Worm (Caenorhabditis elegans) whole organism, late embryonic: Measurements from ENCODE around the gene fnta-1.

Experiments
- C08G9.2 ChIP-seq: sonication (generic microtip); optimal IDR thresholded peaks from 2 replicates; lab custom pipeline; 2016; ENCODE audit warnings: mild to moderate bottlenecking, missing genetic modification characterization, moderate library complexity, missing compliant biosample characterization
- T23F11.4 ChIP-seq: fragments of 200-800 bp; sonication (Bioruptor generic); optimal IDR thresholded peaks from 2 replicates; lab custom pipeline; 2018; ENCODE audit warnings: mild to moderate bottlenecking, missing genetic modification characterization, missing compliant biosample characterization
- Y22D7AL.16 ChIP-seq: sonication (generic microtip); optimal IDR thresholded peaks from 2 replicates; lab custom pipeline; 2016; ENCODE audit warnings: missing genetic modification characterization, missing compliant biosample characterization
- ceh-14 ChIP-seq: sonication (generic microtip); optimal IDR thresholded peaks from 2 replicates; lab custom pipeline; 2016; ENCODE audit warnings: missing genotype, missing genetic modification characterization, missing compliant biosample characterization
- ceh-18 ChIP-seq: sonication (generic microtip); optimal IDR thresholded peaks from 2 replicates; lab custom pipeline; 2016; ENCODE audit warnings: missing genetic modification characterization, missing compliant biosample characterization
- ceh-30 ChIP-seq: fragments of 150-350 bp; optimal IDR thresholded peaks from 2 replicates; lab custom pipeline; 2014; ENCODE audit warnings: missing biosample characterization, missing genetic modification characterization
- ceh-31 ChIP-seq: sonication (generic microtip); optimal IDR thresholded peaks from 2 replicates; lab custom pipeline; 2016; ENCODE audit warnings: missing genetic modification characterization, missing compliant biosample characterization
- ceh-34 ChIP-seq: sonication (generic microtip); optimal IDR thresholded peaks from 2 replicates; lab custom pipeline; 2016; ENCODE audit warnings: mild to moderate bottlenecking, missing genetic modification characterization, missing compliant biosample characterization
- ceh-6 ChIP-seq: fragments of 200-800 bp; sonication (Bioruptor generic); optimal IDR thresholded peaks from 2 replicates; lab custom pipeline; 2018; ENCODE audit warnings: mild to moderate bottlenecking, missing genetic modification characterization, missing compliant biosample characterization
- ceh-9 ChIP-seq: sonication (generic microtip); optimal IDR thresholded peaks from 2 replicates; lab custom pipeline; 2016; ENCODE audit warnings: mild to moderate bottlenecking, missing genetic modification characterization, inconsistent platforms, missing compliant biosample characterization
- dve-1 ChIP-seq: sonication (generic microtip); optimal IDR thresholded peaks from 2 replicates; lab custom pipeline; 2017; ENCODE audit warnings: antibody characterized with exemption, mild to moderate bottlenecking, missing genetic modification characterization, missing compliant biosample characterization
- elt-2 ChIP-seq: sonication (generic microtip); optimal IDR thresholded peaks from 2 replicates; lab custom pipeline; 2016; ENCODE audit warnings: missing genetic modification reagents, missing genetic modification characterization, missing compliant biosample characterization
- elt-4 ChIP-seq: sonication (generic microtip); optimal IDR thresholded peaks from 2 replicates; lab custom pipeline; 2016; ENCODE audit warnings: missing genetic modification characterization, missing compliant biosample characterization
- eyg-1 ChIP-seq: sonication (generic microtip); optimal IDR thresholded peaks from 2 replicates; lab custom pipeline; 2016; ENCODE audit warnings: missing genotype, missing genetic modification characterization, missing compliant biosample characterization
- fkh-10 ChIP-seq: fragments of 150-350 bp; optimal IDR thresholded peaks from 2 replicates; lab custom pipeline; 2014; ENCODE audit warnings: missing biosample characterization, missing genetic modification reagents, missing genetic modification characterization
- gmeb-2 ChIP-seq: sonication (generic microtip); optimal IDR thresholded peaks from 2 replicates; lab custom pipeline; 2016; ENCODE audit warnings: missing genetic modification characterization, inconsistent platforms, missing compliant biosample characterization
- hlh-13 ChIP-seq: fragments of 200-800 bp; sonication (Bioruptor generic); optimal IDR thresholded peaks from 2 replicates; lab custom pipeline; 2018; ENCODE audit warnings: mild to moderate bottlenecking, missing genetic modification characterization, missing compliant biosample characterization
- nfya-1 ChIP-seq: sonication (generic microtip); optimal IDR thresholded peaks from 2 replicates; lab custom pipeline; 2017; ENCODE audit warnings: missing genetic modification characterization, mild to moderate bottlenecking, missing compliant biosample characterization, antibody characterized with exemption, moderate library complexity
- nhr-11 ChIP-seq: fragments of 150-350 bp; optimal IDR thresholded peaks from 2 replicates; lab custom pipeline; 2014; ENCODE audit warnings: missing biosample characterization, missing genetic modification characterization
- nhr-232 ChIP-seq: sonication (generic microtip); optimal IDR thresholded peaks from 2 replicates; lab custom pipeline; 2016; ENCODE audit warnings: missing genetic modification characterization, missing compliant biosample characterization
- pax-1 ChIP-seq: fragments of 150-350 bp; optimal IDR thresholded peaks from 2 replicates; lab custom pipeline; 2014; ENCODE audit warnings: missing biosample characterization, missing genetic modification characterization
- pha-2 ChIP-seq: sonication (generic microtip); optimal IDR thresholded peaks from 2 replicates; lab custom pipeline; 2017; ENCODE audit warnings: mild to moderate bottlenecking, missing genetic modification characterization, missing compliant biosample characterization
- pha-4 ChIP-seq: fragments of 150-350 bp; optimal IDR thresholded peaks from 2 replicates; lab custom pipeline; 2018; ENCODE audit warnings: missing biosample characterization, missing genetic modification reagents, missing genetic modification characterization
- pqm-1 ChIP-seq: sonication (generic microtip); optimal IDR thresholded peaks from 2 replicates; lab custom pipeline; 2016; ENCODE audit warnings: missing genetic modification characterization, missing compliant biosample characterization
- pros-1 ChIP-seq: fragments of 150-350 bp; optimal IDR thresholded peaks from 2 replicates; lab custom pipeline; 2014; ENCODE audit warnings: missing biosample characterization, missing genetic modification reagents, missing genetic modification characterization
- ref-2 ChIP-seq: sonication (generic microtip); optimal IDR thresholded peaks from 2 replicates; lab custom pipeline; 2016; ENCODE audit warnings: missing genetic modification characterization, missing compliant biosample characterization
- rnt-1 ChIP-seq: sonication (generic microtip); optimal IDR thresholded peaks from 2 replicates; lab custom pipeline; 2016; ENCODE audit warnings: missing genetic modification characterization, missing compliant biosample characterization
- syd-9 ChIP-seq: sonication (generic microtip); optimal IDR thresholded peaks from 2 replicates; lab custom pipeline; 2016; ENCODE audit warnings: mild to moderate bottlenecking, missing genetic modification characterization, moderate library complexity, missing compliant biosample characterization
- tbx-2 ChIP-seq: sonication (generic microtip); optimal IDR thresholded peaks from 2 replicates; lab custom pipeline; 2016; ENCODE audit warnings: missing genetic modification characterization, missing compliant biosample characterization
- unc-3 ChIP-seq, 2 experiments: fragments of 200-800 bp in 1 of 2; sonication (Bioruptor generic) in 1 of 2; sonication (generic microtip) in 1 of 2; conservative IDR thresholded peaks in 1 of 2; optimal IDR thresholded peaks in 1 of 2; 2 replicates each; pipeline versions ENCODE4 v1.3.6 to Lab custom; 2016 to 2022; ENCODE audit warnings: missing compliant biosample characterization in 2 of 2, missing genetic modification characterization in 2 of 2, missing genetic modification reagents in 1 of 2
- unc-42 ChIP-seq: sonication (generic microtip); optimal IDR thresholded peaks from 2 replicates; lab custom pipeline; 2016; ENCODE audit warnings: missing genotype, missing genetic modification characterization, missing compliant biosample characterization
- unc-55 ChIP-seq: sonication (generic microtip); optimal IDR thresholded peaks from 2 replicates; lab custom pipeline; 2017; ENCODE audit warnings: missing biosample characterization, missing genetic modification reagents, missing genetic modification characterization
- ztf-16 ChIP-seq: sonication (generic microtip); optimal IDR thresholded peaks from 2 replicates; lab custom pipeline; 2017; ENCODE audit warnings: missing genetic modification characterization, missing compliant biosample characterization

fnta-1 gene

DNA sequence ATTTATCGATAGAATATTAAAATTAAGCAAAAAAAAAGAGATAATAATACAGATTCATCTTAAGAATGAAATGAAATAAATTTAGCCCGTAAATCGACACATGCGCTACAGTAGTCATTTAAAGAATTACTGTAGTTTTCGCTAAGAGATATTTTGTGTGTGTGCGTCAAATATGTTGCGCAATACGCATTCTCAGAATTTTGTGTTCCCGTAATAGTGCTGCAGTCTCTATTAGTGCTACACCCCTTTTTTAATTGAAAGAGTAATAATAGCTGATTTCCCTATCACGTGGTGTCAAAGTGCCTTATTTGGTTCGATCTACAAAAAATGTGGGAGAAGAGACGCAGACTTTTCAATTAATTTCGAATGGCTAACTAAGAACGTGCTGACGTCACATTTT is 4.2 kb upstream of the fnta-1 start:
- TF ChIP-seq elt-4 (tag; lab: Kevin White, UChicago): no peak
- no peak for TF ChIP-seq ceh-18 (tag; lab: Kevin White, UChicago)
- no peak for TF ChIP-seq gmeb-2 (tag; lab: Kevin White, UChicago)
- TF ChIP-seq ceh-14 (tag; lab: Kevin White, UChicago): no peak
- no peak for TF ChIP-seq T23F11.4 (GFP tag; lab: Kevin White, UChicago)

DNA sequence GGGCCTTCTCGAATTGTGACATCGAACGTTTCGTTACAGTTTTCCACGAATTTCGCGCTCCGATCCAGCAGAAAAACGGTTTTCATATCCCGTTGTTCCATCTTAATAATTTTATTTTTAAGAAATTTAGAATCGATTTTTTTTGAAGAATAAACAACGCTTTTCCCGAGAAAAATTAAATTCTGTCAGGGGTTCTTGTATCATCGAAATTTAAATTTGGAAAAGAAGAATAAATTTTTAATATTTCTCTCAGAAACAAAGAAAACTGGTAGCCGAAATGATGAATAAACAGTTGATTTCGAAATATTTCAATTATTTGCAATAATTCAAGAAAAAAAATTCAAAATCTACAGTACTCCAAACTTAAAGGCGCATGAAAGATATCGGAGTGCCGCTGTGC is 2.8 kb downstream of the fnta-1 start, which contains the start of gene ints-13:
ints-13 (minus strand) TSS at position 101 of the 400 bp plus-strand sequence.
- TF ChIP-seq ceh-6 (GFP tag; lab: Kevin White, UChicago): no peak

DNA sequence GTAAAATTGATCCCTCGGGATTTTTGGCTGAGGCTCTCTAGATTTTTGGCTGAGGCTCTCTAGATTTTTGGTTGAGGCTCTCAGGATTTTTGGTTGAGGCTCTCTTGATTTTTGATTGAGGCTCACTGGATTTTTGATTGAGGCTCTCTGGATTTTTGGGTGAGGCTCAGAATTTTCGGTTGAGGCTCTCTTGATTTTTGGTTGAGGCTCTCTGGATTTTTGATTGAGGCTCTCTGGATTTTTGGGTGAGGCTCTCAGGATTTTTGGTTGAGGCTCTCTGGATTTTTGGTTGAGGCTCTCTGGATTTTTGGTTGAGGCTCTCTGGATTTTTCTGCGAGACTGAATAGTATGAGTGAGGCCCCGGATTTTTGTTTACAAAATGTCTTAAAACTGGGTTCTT is 4.0 kb downstream of the fnta-1 start:
- no peak for TF ChIP-seq syd-9 (tag; lab: Kevin White, UChicago)
- TF ChIP-seq pha-4 (tag; lab: Kevin White, UChicago): no peak
- TF ChIP-seq Y22D7AL.16 (tag; lab: Kevin White, UChicago): no peak
- no peak for TF ChIP-seq ceh-9 (tag; lab: Kevin White, UChicago)
- no peak for TF ChIP-seq ceh-14 (tag; lab: Kevin White, UChicago)
- no peak for TF ChIP-seq nhr-232 (tag; lab: Kevin White, UChicago)
- no peak for TF ChIP-seq dve-1

DNA sequence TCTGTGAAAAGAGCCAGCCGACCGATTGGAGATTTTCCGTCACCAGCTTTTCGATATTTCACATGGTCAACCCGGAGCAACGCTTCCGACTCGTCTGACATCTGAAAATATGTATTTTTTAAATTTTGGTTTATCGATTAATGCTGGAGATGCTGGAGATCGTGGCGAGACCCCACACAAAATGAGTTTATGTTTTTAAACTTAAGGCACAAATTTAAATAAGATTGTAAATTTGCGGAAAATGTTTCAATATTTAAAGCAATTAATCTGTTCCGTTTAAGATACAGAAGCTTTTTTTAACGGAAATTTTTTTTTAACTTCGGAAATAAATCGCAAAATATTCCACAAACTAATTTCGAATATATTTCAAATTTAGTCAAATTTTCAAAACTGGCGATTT is 8.4 kb downstream of the fnta-1 start, which contains the start of gene gtf-2H1:
gtf-2H1 (minus strand) TSS at position 101 of the 400 bp plus-strand sequence.
- no peak for TF ChIP-seq pax-1 (tag; lab: Kevin White, UChicago)
- TF ChIP-seq, all 69 proteins: peak for 0

DNA sequence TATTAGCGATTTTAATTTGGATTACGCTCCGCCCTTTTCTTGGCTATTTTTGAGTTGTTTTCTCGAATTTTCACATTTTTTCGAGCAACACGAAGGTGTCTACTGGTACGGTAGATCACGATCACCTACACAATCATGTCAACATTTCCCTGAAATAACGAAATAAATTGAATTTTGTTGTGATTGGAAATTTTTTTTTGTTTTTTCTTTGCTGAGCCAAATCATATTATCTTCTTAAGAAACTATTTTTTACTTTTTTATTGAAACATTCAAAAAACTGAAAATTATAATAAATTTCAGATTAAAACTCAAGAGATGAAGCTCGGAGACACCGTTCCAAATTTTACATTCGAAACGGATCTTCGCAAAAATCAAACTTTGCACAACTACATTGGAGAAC is 21.9 kb downstream of the fnta-1 start, which contains the start of gene prdx-6:
prdx-6 (plus strand) TSS at position 301 of the 400 bp plus-strand sequence.
- no peak for TF ChIP-seq ceh-34 (tag; lab: Kevin White, UChicago)
- TF ChIP-seq ref-2: no peak
- no peak for TF ChIP-seq fkh-10 (GFP tag; lab: Kevin White, UChicago)
- no peak for TF ChIP-seq pqm-1 (tag; lab: Kevin White, UChicago)
- no peak for TF ChIP-seq syd-9 (tag; lab: Kevin White, UChicago)
- no peak for TF ChIP-seq elt-4 (tag; lab: Kevin White, UChicago)
- no peak for TF ChIP-seq ceh-9 (tag; lab: Kevin White, UChicago)
- TF ChIP-seq elt-2 (tag; lab: Kevin White, UChicago): no peak
- no peak for TF ChIP-seq unc-3 (GFP tag; conservative IDR thresholded peaks at IDR 0.05; lab: Robert Waterston, UW)
- TF ChIP-seq unc-3 (tag; optimal IDR thresholded peaks at IDR 0.05; lab: Kevin White, UChicago): no peak
- TF ChIP-seq C08G9.2 (tag; lab: Kevin White, UChicago): no peak
- no peak for TF ChIP-seq eyg-1
- TF ChIP-seq ceh-30 (tag; lab: Kevin White, UChicago): no peak
- no peak for TF ChIP-seq ztf-16 (tag; lab: Kevin White, UChicago)
- no peak for TF ChIP-seq hlh-13 (GFP tag; lab: Kevin White, UChicago)
- no peak for TF ChIP-seq pha-2 (tag; lab: Kevin White, UChicago)
- no peak for TF ChIP-seq pros-1

DNA sequence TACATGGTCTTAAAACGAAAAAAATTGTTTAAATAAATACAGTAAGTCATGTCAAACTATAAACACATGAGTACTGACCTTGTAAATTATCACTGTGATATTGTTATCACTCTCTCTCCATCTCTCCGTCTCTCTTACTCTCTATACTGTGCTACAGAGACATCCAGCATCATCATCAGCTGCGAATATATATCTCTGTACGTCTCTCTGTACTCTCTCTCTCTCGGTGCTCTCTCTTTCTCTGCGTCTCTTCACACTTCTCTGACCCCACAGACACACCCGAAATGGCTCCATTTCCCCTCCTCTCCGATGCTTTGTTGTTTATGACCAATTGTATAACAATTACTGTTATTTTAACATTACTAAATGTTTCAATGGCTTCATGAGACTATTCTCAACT is 29.5 kb downstream of the fnta-1 start:
- peak; percentile 46 for TF ChIP-seq nfya-1
- peak; percentile 66 for TF ChIP-seq unc-55
- peak; percentile 33 for TF ChIP-seq ceh-31 (tag; lab: Kevin White, UChicago)
- no peak for TF ChIP-seq rnt-1 (tag; lab: Kevin White, UChicago)
- TF ChIP-seq tbx-2: peak; percentile 62
- TF ChIP-seq elt-2 (tag; lab: Kevin White, UChicago): peak; percentile 67
- TF ChIP-seq syd-9 (tag; lab: Kevin White, UChicago): peak; percentile 3
- TF ChIP-seq unc-42 (tag; lab: Kevin White, UChicago): peak; percentile 44
- TF ChIP-seq nhr-11 (tag; lab: Kevin White, UChicago): no peak
